Fruit fly (Drosophila melanogaster) whole organism, adult: Measurements from ENCODE around the gene Pgant35A.

Source experiments
- CG11617 ChIP-seq: fragments of 200-800 bp; sonication (Bioruptor generic); optimal IDR thresholded peaks from 2 replicates; lab custom pipeline; 2017; ENCODE audit warnings: mild to moderate bottlenecking, missing biosample characterization, missing genetic modification reagents, missing genetic modification characterization
- CG12768 ChIP-seq: fragments of 200-800 bp; sonication (Bioruptor generic); optimal IDR thresholded peaks from 2 replicates; lab custom pipeline; 2017; ENCODE audit warnings: missing biosample characterization, missing genetic modification characterization, mild to moderate bottlenecking, moderate library complexity, missing genetic modification reagents
- CG14711 ChIP-seq: fragments of 200-800 bp; sonication (Bioruptor generic); optimal IDR thresholded peaks from 2 replicates; lab custom pipeline; 2018; ENCODE audit warnings: missing biosample characterization, mild to moderate bottlenecking, missing genetic modification characterization, moderate library complexity
- CG1620 ChIP-seq: fragments of 200-800 bp; sonication (Bioruptor generic); optimal IDR thresholded peaks from 2 replicates; lab custom pipeline; 2016; ENCODE audit warnings: missing biosample characterization, missing genetic modification characterization
- CG33017 ChIP-seq: fragments of 200-800 bp; sonication (Bioruptor generic); optimal IDR thresholded peaks from 2 replicates; lab custom pipeline; 2018; ENCODE audit warnings: missing biosample characterization, mild to moderate bottlenecking, missing genetic modification characterization, moderate library complexity
- CG5204 ChIP-seq: fragments of 200-800 bp; sonication (Bioruptor generic); optimal IDR thresholded peaks from 2 replicates; lab custom pipeline; 2016; ENCODE audit warnings: missing biosample characterization, missing genetic modification characterization
- CG7045 ChIP-seq: fragments of 200-800 bp; sonication (Bioruptor generic); optimal IDR thresholded peaks from 2 replicates; lab custom pipeline; 2017; ENCODE audit warnings: missing biosample characterization, mild to moderate bottlenecking, missing genetic modification characterization
- CG7101 ChIP-seq: fragments of 200-800 bp; sonication (Bioruptor generic); optimal IDR thresholded peaks from 2 replicates; lab custom pipeline; 2018; ENCODE audit warnings: missing biosample characterization, mild to moderate bottlenecking, missing genetic modification characterization, moderate library complexity
- Clk ChIP-seq: fragments of 200-800 bp; sonication (Bioruptor generic); optimal IDR thresholded peaks from 2 replicates; lab custom pipeline; 2017; ENCODE audit warnings: missing biosample characterization, missing genetic modification characterization
- Crg-1 ChIP-seq: fragments of 200-800 bp; sonication (Bioruptor generic); optimal IDR thresholded peaks from 2 replicates; lab custom pipeline; 2016; ENCODE audit warnings: missing biosample characterization, missing genetic modification characterization
- Hr96 ChIP-seq: fragments of 200-800 bp; sonication (Bioruptor generic); optimal IDR thresholded peaks from 2 replicates; lab custom pipeline; 2016; ENCODE audit warnings: missing biosample characterization, missing genetic modification characterization
- Mnt ChIP-seq: fragments of 200-800 bp; sonication (Bioruptor generic); optimal IDR thresholded peaks from 2 replicates; lab custom pipeline; 2016; ENCODE audit warnings: missing biosample characterization, mild to moderate bottlenecking, missing genetic modification characterization
- bab1 ChIP-seq: fragments of 200-800 bp; sonication (Bioruptor generic); optimal IDR thresholded peaks from 3 replicates; lab custom pipeline; 2019; ENCODE audit warnings: missing biosample characterization, mild to moderate bottlenecking, missing genetic modification characterization, moderate library complexity
- cic ChIP-seq: fragments of 200-800 bp; sonication (Bioruptor generic); optimal IDR thresholded peaks from 2 replicates; lab custom pipeline; 2017; ENCODE audit warnings: missing biosample characterization, mild to moderate bottlenecking, missing genetic modification characterization, moderate library complexity
- cnc ChIP-seq, 2 experiments: fragments of >200 bp; optimal IDR thresholded peaks; 2 replicates each; lab custom pipeline; 2017
- kay ChIP-seq: fragments of 200-800 bp; sonication (Bioruptor generic); peaks from one replicate; lab custom pipeline; 2016; ENCODE audit warnings: missing biosample characterization, missing genetic modification characterization, borderline replicate concordance
- ovo ChIP-seq: fragments of 200-800 bp; sonication (Bioruptor generic); optimal IDR thresholded peaks from 2 replicates; lab custom pipeline; 2016; ENCODE audit warnings: missing biosample characterization, missing genetic modification characterization
- pad ChIP-seq: fragments of 200-800 bp; sonication (Bioruptor generic); optimal IDR thresholded peaks from 3 replicates; lab custom pipeline; 2017; ENCODE audit warnings: missing biosample characterization, missing genetic modification characterization, mild to moderate bottlenecking, moderate library complexity, missing genetic modification reagents
- tj ChIP-seq: fragments of 200-800 bp; sonication (Bioruptor generic); optimal IDR thresholded peaks from 3 replicates; lab custom pipeline; 2017; ENCODE audit warnings: missing biosample characterization, mild to moderate bottlenecking, missing genetic modification characterization, moderate library complexity

The Pgant35A gene

DNA sequence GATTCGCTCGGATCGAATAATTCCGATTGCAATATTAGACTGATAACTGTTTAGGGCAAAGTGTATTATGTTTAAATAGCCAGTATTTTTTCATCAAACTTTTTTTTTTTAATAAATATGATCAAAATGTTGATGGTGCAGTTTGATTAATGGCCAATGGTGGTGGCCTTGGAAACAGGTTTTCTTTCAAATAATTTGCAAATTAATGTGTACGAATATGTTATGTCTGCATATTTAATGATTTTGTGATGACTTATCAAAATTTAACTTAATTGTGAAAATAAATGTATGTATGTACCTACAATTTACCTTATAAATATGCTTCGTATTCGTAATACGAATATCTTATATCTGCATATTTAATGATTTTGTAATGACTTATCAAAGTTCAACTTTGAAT, 2.2 kb downstream of the Pgant35A start:
- TF ChIP-seq tj (GFP tag; lab: Kevin White, UChicago) = peak; percentile 96
- TF ChIP-seq cic = no peak
- no peak for TF ChIP-seq Mnt (GFP tag; lab: Kevin White, UChicago)
- no peak for TF ChIP-seq CG11617 (GFP tag; lab: Kevin White, UChicago)
- no peak for TF ChIP-seq cnc (optimal IDR thresholded peaks at IDR 0.05; lab: Kevin White, UChicago)
- TF ChIP-seq Clk = no peak

DNA sequence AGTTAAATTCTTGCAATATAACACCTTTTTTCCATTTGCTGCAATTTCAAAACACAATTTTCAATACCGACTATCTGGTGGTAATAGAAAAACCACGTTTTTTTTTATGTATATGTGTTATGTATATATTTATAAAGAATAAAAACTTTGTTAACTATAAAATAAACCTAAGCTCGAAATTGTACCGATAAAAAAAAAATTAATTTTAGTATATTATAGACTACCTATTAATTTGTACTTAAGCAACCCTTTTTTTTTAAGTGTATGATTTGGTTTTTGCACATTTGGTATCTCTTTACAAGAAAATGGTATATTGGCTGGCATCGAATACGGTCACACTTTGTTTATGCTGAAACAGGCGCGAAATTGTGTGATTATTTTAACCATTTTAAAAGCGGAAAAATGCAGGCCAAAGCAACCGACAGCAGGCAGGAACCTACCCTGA, 2.7 kb downstream of the Pgant35A start, which contains the start of gene spel1:
spel1 (plus strand) TSS at position 334 of the 445 bp plus-strand sequence.
- peak; percentile 58 for TF ChIP-seq CG33017 (tag; lab: Kevin White, UChicago)
- TF ChIP-seq Clk = no peak
- TF ChIP-seq tj (GFP tag; lab: Kevin White, UChicago) = no peak
- no peak for TF ChIP-seq CG5204 (GFP tag; lab: Kevin White, UChicago)
- TF ChIP-seq cic = no peak
- no peak for TF ChIP-seq CG12768 (GFP tag; lab: Kevin White, UChicago)
- no peak for TF ChIP-seq Crg-1 (GFP tag; lab: Kevin White, UChicago)
- TF ChIP-seq Mnt (GFP tag; lab: Kevin White, UChicago) = no peak
- TF ChIP-seq cnc (optimal IDR thresholded peaks at IDR 0.05; lab: Kevin White, UChicago) = no peak
- peak; percentile 81 for TF ChIP-seq bab1 (GFP tag; lab: Kevin White, UChicago)
- TF ChIP-seq CG7101 (tag; lab: Kevin White, UChicago) = peak; percentile 76
- TF ChIP-seq CG14711 (tag; lab: Kevin White, UChicago) = peak; percentile 56
- TF ChIP-seq CG7045 (GFP tag; lab: Kevin White, UChicago) = peak; percentile 55
- TF ChIP-seq CG11617 (GFP tag; lab: Kevin White, UChicago) = peak; percentile 31
- peak; percentile 0 for TF ChIP-seq pad (GFP tag; lab: Kevin White, UChicago)
- TF ChIP-seq kay = no peak

DNA sequence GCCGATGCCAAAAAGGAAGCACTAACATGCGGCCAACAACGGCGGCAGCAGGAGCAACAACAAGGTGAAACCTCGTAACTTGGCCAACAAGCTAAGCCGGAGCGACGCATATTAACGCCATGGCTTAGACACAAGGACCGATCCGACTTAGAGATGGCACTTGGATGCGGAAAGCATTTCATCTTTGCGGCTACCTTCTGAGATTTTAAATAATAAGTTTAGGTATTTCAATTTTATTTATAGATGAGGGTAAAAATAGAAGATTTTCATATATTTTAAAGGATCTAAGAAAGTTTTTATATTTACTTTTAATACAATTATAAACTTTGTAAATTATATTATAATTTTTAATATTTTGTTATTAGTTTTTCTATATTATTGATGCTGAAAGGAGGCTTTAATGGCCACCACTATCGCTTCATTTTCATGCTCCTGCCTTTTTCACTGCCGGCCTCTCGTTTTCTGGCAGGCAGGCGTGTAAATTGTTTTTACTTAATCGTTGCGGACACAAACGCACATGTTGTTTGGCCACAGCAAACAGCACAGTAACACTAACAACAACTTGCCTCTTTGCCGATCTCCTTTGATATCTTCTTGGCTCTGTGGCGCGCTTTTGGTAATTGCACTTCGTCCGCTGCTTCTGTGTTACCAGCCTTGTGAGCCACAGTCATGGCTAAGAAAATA, 7.7 kb downstream of the Pgant35A start:
- TF ChIP-seq CG7101 (tag; lab: Kevin White, UChicago) (no peak), bab1 (GFP tag; lab: Kevin White, UChicago) (no peak), CG33017 (tag; lab: Kevin White, UChicago) (no peak), tj (GFP tag; lab: Kevin White, UChicago) (no peak), Hr96 (GFP tag; lab: Kevin White, UChicago) (no peak), Clk (no peak)

DNA sequence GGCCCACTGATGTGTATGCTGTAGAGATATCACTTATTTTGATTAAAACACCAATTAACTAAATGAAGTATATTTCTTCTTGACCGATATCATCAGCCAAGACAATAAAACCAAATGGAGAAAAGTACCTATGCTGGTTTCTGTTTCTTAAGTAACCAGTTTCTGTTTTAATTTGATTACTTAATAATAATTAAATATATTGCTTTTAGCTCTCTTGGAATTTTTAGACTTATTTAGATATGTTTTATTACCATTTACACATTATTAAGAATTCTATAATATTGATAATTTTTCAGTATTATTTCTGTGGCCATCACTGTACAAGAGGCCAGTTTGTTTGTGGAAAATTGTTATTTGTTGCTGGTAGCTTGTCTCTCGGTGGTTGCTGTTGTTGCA, 8.2 kb downstream of the Pgant35A start:
- TF ChIP-seq CG12768 (GFP tag; lab: Kevin White, UChicago) (no peak), pad (GFP tag; lab: Kevin White, UChicago) (no peak), Crg-1 (GFP tag; lab: Kevin White, UChicago) (no peak), Hr96 (GFP tag; lab: Kevin White, UChicago) (no peak), Clk (no peak), tj (GFP tag; lab: Kevin White, UChicago) (no peak), Mnt (GFP tag; lab: Kevin White, UChicago) (no peak), kay (no peak), ovo (GFP tag; lab: Kevin White, UChicago) (no peak), CG5204 (GFP tag; lab: Kevin White, UChicago) (no peak), cnc (optimal IDR thresholded peaks at IDR 0.05; lab: Kevin White, UChicago) (no peak), CG11617 (GFP tag; lab: Kevin White, UChicago) (no peak), cic (no peak)

DNA sequence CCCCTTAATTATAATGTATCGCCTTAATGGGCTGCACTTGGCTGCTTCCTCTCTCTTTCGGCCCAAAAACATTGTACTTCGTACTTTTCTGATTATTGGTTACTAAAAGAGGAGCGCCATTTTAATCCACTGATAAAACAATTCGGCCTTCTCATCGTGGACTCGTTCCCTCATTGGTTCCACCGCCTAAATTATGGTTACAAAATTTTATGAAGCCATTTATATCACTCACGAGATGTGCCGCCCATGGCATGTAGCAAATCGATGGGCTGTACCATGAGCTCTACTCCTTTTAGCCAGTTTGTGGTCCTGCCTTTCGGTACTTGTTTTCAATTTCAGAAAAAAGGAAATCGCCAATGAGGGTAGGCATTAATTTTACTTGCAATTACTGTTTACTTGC, 9.8 kb downstream of the Pgant35A start:
- TF ChIP-seq pad (GFP tag; lab: Kevin White, UChicago) (no peak), CG1620 (GFP tag; lab: Kevin White, UChicago) (no peak), CG12768 (GFP tag; lab: Kevin White, UChicago) (no peak), Clk (no peak), Crg-1 (GFP tag; lab: Kevin White, UChicago) (no peak), CG5204 (GFP tag; lab: Kevin White, UChicago) (no peak), CG7101 (tag; lab: Kevin White, UChicago) (no peak), ovo (GFP tag; lab: Kevin White, UChicago) (no peak), Mnt (GFP tag; lab: Kevin White, UChicago) (no peak), cnc (optimal IDR thresholded peaks at IDR 0.05; lab: Kevin White, UChicago) (no peak), CG33017 (tag; lab: Kevin White, UChicago) (no peak), CG11617 (GFP tag; lab: Kevin White, UChicago) (no peak), CG14711 (tag; lab: Kevin White, UChicago) (no peak), tj (GFP tag; lab: Kevin White, UChicago) (no peak)

DNA sequence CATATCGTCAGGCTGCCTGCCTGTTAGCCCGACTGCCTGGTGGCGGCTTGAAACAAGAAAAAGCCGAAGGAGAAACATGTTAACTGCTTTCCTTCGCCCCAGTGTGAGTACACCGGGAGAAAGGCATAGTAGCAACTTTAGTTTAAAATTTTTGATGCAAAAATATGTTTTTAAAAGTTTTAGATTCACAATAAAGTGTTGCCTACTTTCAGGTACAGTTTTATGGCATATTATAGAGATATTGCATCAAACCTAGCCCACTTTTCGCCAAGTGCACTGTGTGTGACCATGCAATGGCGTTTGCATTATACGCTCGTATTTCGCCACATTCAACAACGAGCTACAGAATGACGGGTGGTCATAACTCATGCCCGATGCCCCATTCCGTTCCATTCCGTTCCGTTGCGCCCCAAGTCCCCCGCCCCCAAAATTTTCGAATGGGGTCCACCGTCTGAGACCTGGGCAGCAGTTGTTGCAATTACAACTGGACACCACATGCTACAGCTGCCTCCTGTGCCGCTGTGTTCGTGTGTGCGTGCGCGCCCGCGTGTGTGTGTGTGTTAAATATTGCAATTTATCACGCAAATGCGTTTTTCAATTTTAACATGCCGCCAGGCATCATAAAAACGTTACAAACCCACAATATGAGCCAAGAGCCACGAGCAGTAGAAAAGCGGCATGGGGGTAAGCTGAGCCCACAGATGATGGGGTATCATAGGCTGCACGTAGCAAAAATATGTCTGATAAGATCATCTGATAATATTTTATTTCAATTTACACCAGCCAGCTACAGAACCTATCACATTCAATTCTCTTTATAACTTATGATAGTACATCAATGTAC, 11.1 kb downstream of the Pgant35A start:
- TF ChIP-seq cnc (optimal IDR thresholded peaks at IDR 0.05; lab: Kevin White, UChicago) = no peak
- TF ChIP-seq pad (GFP tag; lab: Kevin White, UChicago) = no peak
- no peak for TF ChIP-seq Mnt (GFP tag; lab: Kevin White, UChicago)
- TF ChIP-seq Crg-1 (GFP tag; lab: Kevin White, UChicago) = no peak
- no peak for TF ChIP-seq CG1620 (GFP tag; lab: Kevin White, UChicago)
- TF ChIP-seq kay = no peak
- no peak for TF ChIP-seq cic
- TF ChIP-seq CG5204 (GFP tag; lab: Kevin White, UChicago) = no peak
- no peak for TF ChIP-seq tj (GFP tag; lab: Kevin White, UChicago)
- no peak for TF ChIP-seq CG7045 (GFP tag; lab: Kevin White, UChicago)
- TF ChIP-seq CG33017 (tag; lab: Kevin White, UChicago) = no peak
- TF ChIP-seq CG7101 (tag; lab: Kevin White, UChicago) = no peak
